Fruit fly (Drosophila melanogaster): ENCODE measurements around the gene CG7992.

Gene CG7992

DNA sequence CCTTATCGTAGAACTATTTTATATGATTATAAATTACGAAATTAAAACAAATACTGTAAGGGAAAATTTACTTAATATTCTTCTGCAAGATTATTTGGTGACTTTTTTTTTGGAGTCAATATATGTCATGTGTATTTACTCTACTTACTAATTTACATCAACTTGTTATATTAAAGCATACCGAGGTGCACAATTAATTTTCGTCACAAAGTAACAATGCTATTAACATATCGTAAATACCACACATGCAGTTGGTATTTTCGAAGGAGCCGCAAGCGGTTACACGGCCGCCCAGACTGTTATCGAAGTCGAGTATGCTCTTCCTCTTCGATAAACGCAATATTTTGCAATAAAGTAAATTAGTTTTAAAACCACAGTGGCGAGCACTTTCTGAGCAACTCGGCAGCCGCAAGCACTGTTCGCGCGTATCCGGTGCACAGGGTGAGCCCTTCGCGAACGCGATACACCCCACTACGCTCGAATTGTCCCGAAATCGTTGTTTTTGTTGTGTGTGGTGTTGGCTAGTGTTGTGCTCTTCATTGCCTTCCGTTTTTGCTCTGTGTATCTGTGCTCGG lies 14.6 kb upstream of the CG7992 start, which contains the start of gene Vav (continued):
- 0 out of 3 replicates have a peak, but pooled peaks have one; percentile 28 for TF ChIP-seq mld (GFP tag; IDR thresholded peaks at IDR 0.05; ENCODE audit: partially characterized antibody)
- TF ChIP-seq CrebB (tag; optimal IDR thresholded peaks at IDR 0.05) = peak; percentile 40
- TF ChIP-seq grau (tag; optimal IDR thresholded peaks at IDR 0.05) = peak; percentile 3
- TF ChIP-seq CG9797 (GFP tag; optimal IDR thresholded peaks at IDR 0.05) = peak; percentile 29
- peak; percentile 46 for TF ChIP-seq bbx (GFP tag; IDR thresholded peaks at IDR 0.05; ENCODE audit: partially characterized antibody)
- no peak for TF ChIP-seq Side (GFP tag; optimal IDR thresholded peaks at IDR 0.05)
- peak; percentile 61 for TF ChIP-seq CG2116 (GFP tag; optimal IDR thresholded peaks at IDR 0.05)
- TF ChIP-seq E2f2 (GFP tag; IDR thresholded peaks at IDR 0.05) = peak; percentile 53; the same call in 1 of the 2 replicates
- peak; percentile 36 for TF ChIP-seq BEAF-32 (GFP tag; optimal IDR thresholded peaks at IDR 0.05)
- TF ChIP-seq Opbp (GFP tag; IDR thresholded peaks at IDR 0.05; ENCODE audit: partially characterized antibody) = peak; percentile 49; the same call in 1 of the 3 replicates
- TF ChIP-seq CG31365 (tag; optimal IDR thresholded peaks at IDR 0.05) = no peak
- TF ChIP-seq Spps (tag; optimal IDR thresholded peaks at IDR 0.05) = no peak
- TF ChIP-seq Scr (GFP tag; IDR thresholded peaks at IDR 0.05; ENCODE audit: partially characterized antibody) = peak; percentile 47
- TF ChIP-seq MESR4 (GFP tag; optimal IDR thresholded peaks at IDR 0.05) = peak; percentile 89
- peak; percentile 1 for TF ChIP-seq CG6854 (GFP tag; optimal IDR thresholded peaks at IDR 0.05)
- TF ChIP-seq Bgb (GFP tag; IDR thresholded peaks at IDR 0.05; ENCODE audit: partially characterized antibody) = peak; percentile 50; the same call in 1 of the 2 replicates
- peak; percentile 27; the same call in 1 of the 3 replicates for TF ChIP-seq row (GFP tag; IDR thresholded peaks at IDR 0.05)
- no peak for TF ChIP-seq CG8290 (GFP tag; optimal IDR thresholded peaks at IDR 0.05)
- no peak for TF ChIP-seq CG8290 (tag; optimal IDR thresholded peaks at IDR 0.05)
- TF ChIP-seq CG32532 (GFP tag; IDR thresholded peaks at IDR 0.05) = peak; percentile 12; the same call in 1 of the 2 replicates
- peak; percentile 42 for TF ChIP-seq amos (GFP tag; IDR thresholded peaks at IDR 0.05; ENCODE audit: partially characterized antibody)
- TF ChIP-seq ac (GFP tag; optimal IDR thresholded peaks at IDR 0.05) = no peak
- TF ChIP-seq Fer1 (GFP tag; optimal IDR thresholded peaks at IDR 0.05) = peak; percentile 58
- TF ChIP-seq CG10543 (GFP tag; optimal IDR thresholded peaks at IDR 0.05) = peak; percentile 27
- TF ChIP-seq CG18764 (GFP tag; optimal IDR thresholded peaks at IDR 0.05) = no peak
- peak; percentile 37 for TF ChIP-seq Deaf1 (tag; optimal IDR thresholded peaks at IDR 0.05)
- TF ChIP-seq CG12659 (GFP tag; optimal IDR thresholded peaks at IDR 0.05) = peak; percentile 25
- TF ChIP-seq CG14860 (GFP tag; IDR thresholded peaks at IDR 0.05; ENCODE audit: partially characterized antibody) = peak; percentile 32; the same call in 1 of the 3 replicates
- TF ChIP-seq CTCF (GFP tag; optimal IDR thresholded peaks at IDR 0.05) = peak; percentile 68
- peak; percentile 68 for TF ChIP-seq MBD-R2 (GFP tag; IDR thresholded peaks at IDR 0.05)
- TF ChIP-seq CG7987 (GFP tag; optimal IDR thresholded peaks at IDR 0.05) = peak; percentile 22
- TF ChIP-seq odd (GFP tag; optimal IDR thresholded peaks at IDR 0.05) = peak; percentile 52
- TF ChIP-seq MTF-1 (GFP tag; optimal IDR thresholded peaks at IDR 0.05; ENCODE audit: borderline replicate concordance) = peak; percentile 34
- TF ChIP-seq pan (optimal IDR thresholded peaks at IDR 0.05) = no peak
- peak in 1 of 2 experiments; percentile 37 for TF ChIP-seq pan (GFP tag; optimal IDR thresholded peaks at IDR 0.05 in 1 of 2, IDR thresholded peaks at IDR 0.05 in 1 of 2)
- peak; percentile 3 for TF ChIP-seq HmgZ (tag; optimal IDR thresholded peaks at IDR 0.05)
- peak; percentile 51 for TF ChIP-seq CG12071 (GFP tag; optimal IDR thresholded peaks at IDR 0.05)
- peak; percentile 73 for TF ChIP-seq Dref (GFP tag; IDR thresholded peaks at IDR 0.05)
- TF ChIP-seq bsh (GFP tag; optimal IDR thresholded peaks at IDR 0.05) = no peak
- TF ChIP-seq YL-1 (GFP tag; optimal IDR thresholded peaks at IDR 0.05) = peak; percentile 58
- peak; percentile 12 for TF ChIP-seq zen (tag; optimal IDR thresholded peaks at IDR 0.05)
